Fruit fly (Drosophila melanogaster): ENCODE data around the gene Dab.

The Dab gene

dm6 chr3L:16711430-16712228, at the start of gene Dab, which contains the start of the genes CG43954 and Lasp (continued):
- TF ChIP-seq jumu (GFP tag; optimal IDR thresholded peaks at IDR 0.05) (no peak), aop (GFP tag; IDR thresholded peaks at IDR 0.05) (no peak), Fer2 (tag; optimal IDR thresholded peaks at IDR 0.05) (no peak), dysf (GFP tag; IDR thresholded peaks at IDR 0.05) (peak; percentile 6; the same call in 1 of the 3 replicates), CG12299 (tag; optimal IDR thresholded peaks at IDR 0.05) (no peak), CG13624 (GFP tag; optimal IDR thresholded peaks at IDR 0.05) (no peak), vfl (GFP tag; optimal IDR thresholded peaks at IDR 0.05) (no peak), ssp (GFP tag; IDR thresholded peaks at IDR 0.05) (no peak), CG1647 (GFP tag; optimal IDR thresholded peaks at IDR 0.05) (no peak), z (GFP tag; IDR thresholded peaks at IDR 0.05) (peak; percentile 58; the same call in 2 of the 3 replicates), fd96Cb (tag; optimal IDR thresholded peaks at IDR 0.05) (no peak), CG16813 (GFP tag; IDR thresholded peaks at IDR 0.05; ENCODE audit: partially characterized antibody) (peak; percentile 52; the same call in 1 of the 3 replicates), NK7.1 (GFP tag; optimal IDR thresholded peaks at IDR 0.05) (no peak), CG3407 (GFP tag; optimal IDR thresholded peaks at IDR 0.05) (no peak), CG15269 (tag; optimal IDR thresholded peaks at IDR 0.05) (peak; percentile 47), insv (GFP tag; optimal IDR thresholded peaks at IDR 0.05) (peak in 1 of 2 experiments; percentile 23), CG34224 (GFP tag; IDR thresholded peaks at IDR 0.05; ENCODE audit: partially characterized antibody) (no peak), Ssrp (tag; optimal IDR thresholded peaks at IDR 0.05) (peak; percentile 6), ranshi (GFP tag; IDR thresholded peaks at IDR 0.05) (no peak), HLH4C (GFP tag; IDR thresholded peaks at IDR 0.05; ENCODE audit: partially characterized antibody) (peak; percentile 60; the same call in 1 of the 3 replicates), sd (tag; optimal IDR thresholded peaks at IDR 0.05) (peak; percentile 55), CG9437 (GFP tag; optimal IDR thresholded peaks at IDR 0.05) (no peak), CG32532 (GFP tag; IDR thresholded peaks at IDR 0.05) (peak; percentile 63), pros (GFP tag; optimal IDR thresholded peaks at IDR 0.05) (no peak), C15 (GFP tag; IDR thresholded peaks at IDR 0.05) (no peak), phol (tag; optimal IDR thresholded peaks at IDR 0.05) (peak; percentile 35), CG17829 (tag; optimal IDR thresholded peaks at IDR 0.05) (peak; percentile 27), CG2116 (GFP tag; optimal IDR thresholded peaks at IDR 0.05) (peak; percentile 70), bcd (GFP tag; optimal IDR thresholded peaks at IDR 0.05) (no peak), ewg (GFP tag; optimal IDR thresholded peaks at IDR 0.05) (peak; percentile 69), CG4707 (GFP tag; optimal IDR thresholded peaks at IDR 0.05) (peak; percentile 42), CG2889 (GFP tag; IDR thresholded peaks at IDR 0.05) (no peak), dati (GFP tag; IDR thresholded peaks at IDR 0.05) (no peak), Asciz (GFP tag; optimal IDR thresholded peaks at IDR 0.05) (peak; percentile 13), sqz (GFP tag; optimal IDR thresholded peaks at IDR 0.05) (no peak), CG30020 (tag; optimal IDR thresholded peaks at IDR 0.05) (peak; percentile 61), sug (tag; optimal IDR thresholded peaks at IDR 0.05) (peak; percentile 52), knrl (GFP tag; IDR thresholded peaks at IDR 0.05; ENCODE audit: partially characterized antibody) (peak; percentile 47; the same call in 2 of the 3 replicates), Vsx1 (GFP tag; optimal IDR thresholded peaks at IDR 0.05) (peak; percentile 49), Ets65A (GFP tag) (no peak), HLH3B (GFP tag; IDR thresholded peaks at IDR 0.05) (no peak; the same call in 1 of the 2 replicates), E2f2 (GFP tag; IDR thresholded peaks at IDR 0.05) (peak; percentile 80), CG10321 (GFP tag; IDR thresholded peaks at IDR 0.05) (peak; percentile 51), CG33213 (GFP tag; optimal IDR thresholded peaks at IDR 0.05) (peak; percentile 90), Kr (GFP tag; optimal IDR thresholded peaks at IDR 0.05) (no peak), CG17612 (GFP tag; IDR thresholded peaks at IDR 0.05) (no peak), CG10366 (GFP tag; IDR thresholded peaks at IDR 0.05) (peak; percentile 17; the same call in 1 of the 2 replicates), dm (GFP tag; optimal IDR thresholded peaks at IDR 0.05) (no peak), yki (optimal IDR thresholded peaks at IDR 0.05) (no peak)
